Worm (Caenorhabditis elegans): ENCODE measurements around the gene mfsd-11.
A peak's percentile ranks its signal among the peaks of the same experiment; 100 is the strongest.

Gene mfsd-11

DNA sequence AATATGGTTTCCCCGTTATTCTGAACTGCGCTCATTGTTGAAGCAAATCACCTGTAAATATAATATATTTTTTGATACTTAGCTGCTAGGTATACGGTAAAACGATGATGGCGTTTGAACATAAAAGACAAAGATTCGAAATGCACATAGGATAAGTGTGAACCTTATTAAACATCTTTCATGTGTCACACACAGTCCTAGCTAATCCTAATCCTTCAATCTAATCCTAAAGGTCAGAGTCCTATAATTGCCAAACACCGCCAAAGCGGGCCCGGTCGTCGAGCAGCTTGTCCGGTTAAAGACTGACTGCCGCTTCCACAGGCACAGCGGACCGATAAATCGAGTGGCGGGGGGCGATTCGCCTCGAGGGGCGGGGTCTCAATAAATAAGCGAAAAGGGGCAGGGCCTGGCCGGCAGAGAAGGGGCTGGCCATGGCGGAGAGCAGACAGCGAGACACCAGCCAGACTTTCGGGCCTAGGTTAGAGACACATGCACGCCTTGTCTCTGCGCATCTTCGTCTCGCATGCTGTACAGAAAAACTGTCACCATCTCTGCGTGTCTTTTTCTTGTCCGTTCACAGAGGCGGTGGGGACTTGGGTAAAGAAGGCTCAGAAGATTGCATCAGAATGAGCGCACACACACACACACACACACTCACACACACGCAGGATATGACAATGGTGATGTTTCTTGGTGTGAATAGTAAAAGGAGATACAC lies 17.9 kb upstream of the mfsd-11 start, which contains the start of gene F57G12.1 (continued):
- TF ChIP-seq F37D6.2 (tag; optimal IDR thresholded peaks at IDR 0.05) (no peak), mes-2 (tag; optimal IDR thresholded peaks at IDR 0.05; ENCODE audit: poor library complexity, severe bottlenecking) (peak; percentile 67), Y5F2A.4 (GFP tag; optimal IDR thresholded peaks at IDR 0.05) (no peak)

DNA sequence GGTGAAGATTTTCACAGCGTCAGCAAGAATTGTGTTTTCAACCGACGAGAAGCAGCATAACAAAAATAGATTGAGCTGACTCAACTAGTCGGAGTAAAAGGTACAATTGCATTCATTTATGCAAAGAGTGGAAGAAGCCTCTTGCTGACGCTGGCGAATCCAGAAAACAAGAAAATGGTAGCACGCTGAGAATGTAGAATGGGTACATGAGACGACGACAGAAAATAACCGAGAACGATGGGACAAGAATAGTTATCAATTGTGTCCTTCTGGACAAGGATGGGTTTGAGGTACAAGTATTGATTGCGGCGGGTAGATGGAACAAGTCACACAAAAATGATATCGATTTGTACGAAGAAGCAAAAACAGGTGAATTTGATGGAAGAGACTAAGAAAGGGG lies 15.5 kb upstream of the mfsd-11 start:
- TF ChIP-seq daf-19 (GFP tag; conservative IDR thresholded peaks at IDR 0.05) (no peak), gei-8 (GFP tag; optimal IDR thresholded peaks at IDR 0.05) (peak; percentile 21), daf-16 (GFP tag; optimal IDR thresholded peaks at IDR 0.05) (no peak), daf-16 (tag; optimal IDR thresholded peaks at IDR 0.05) (no peak), nhr-10 (tag; optimal IDR thresholded peaks at IDR 0.05) (no peak), nhr-25 (tag; optimal IDR thresholded peaks at IDR 0.05; ENCODE audit: borderline replicate concordance, insufficient read depth) (peak; percentile 5), cey-2 (tag; optimal IDR thresholded peaks at IDR 0.05; ENCODE audit: borderline replicate concordance, insufficient read depth) (no peak), T26A8.4 (GFP tag; IDR thresholded peaks at IDR 0.05) (0 out of 2 replicates have a peak, but pooled peaks have one; percentile 16), snpc-1.2 (GFP tag; IDR thresholded peaks at IDR 0.05) (no peak), dmd-8 (GFP tag; IDR thresholded peaks at IDR 0.05) (no peak), fos-1 (tag; optimal IDR thresholded peaks at IDR 0.05) (no peak)

DNA sequence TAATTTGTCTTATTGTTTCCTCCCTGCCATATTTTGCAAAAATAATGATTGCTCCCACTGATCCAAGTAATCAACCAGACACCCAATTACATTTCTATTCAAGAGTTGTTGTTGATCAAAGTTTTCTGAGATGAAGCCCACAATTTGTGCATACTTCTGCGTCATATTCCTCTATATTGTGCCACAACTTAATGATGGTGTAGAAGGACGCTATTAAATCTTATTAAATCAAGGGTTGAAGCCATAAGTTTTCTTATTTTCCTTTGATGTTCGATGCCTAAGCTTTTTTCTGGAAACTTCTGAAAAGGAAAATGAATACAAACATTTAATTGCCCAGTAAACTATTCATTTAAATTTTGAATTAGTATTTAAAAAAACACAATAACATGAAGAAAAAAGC lies 14.9 kb upstream of the mfsd-11 start:
- no peak for TF ChIP-seq nhr-11 (tag; optimal IDR thresholded peaks at IDR 0.05)
- TF ChIP-seq zfp-3 (GFP tag; conservative IDR thresholded peaks at IDR 0.05) = 0 out of 2 replicates have a peak, but pooled peaks have one; percentile 25
- TF ChIP-seq aha-1 (tag) = peak; percentile 98

DNA sequence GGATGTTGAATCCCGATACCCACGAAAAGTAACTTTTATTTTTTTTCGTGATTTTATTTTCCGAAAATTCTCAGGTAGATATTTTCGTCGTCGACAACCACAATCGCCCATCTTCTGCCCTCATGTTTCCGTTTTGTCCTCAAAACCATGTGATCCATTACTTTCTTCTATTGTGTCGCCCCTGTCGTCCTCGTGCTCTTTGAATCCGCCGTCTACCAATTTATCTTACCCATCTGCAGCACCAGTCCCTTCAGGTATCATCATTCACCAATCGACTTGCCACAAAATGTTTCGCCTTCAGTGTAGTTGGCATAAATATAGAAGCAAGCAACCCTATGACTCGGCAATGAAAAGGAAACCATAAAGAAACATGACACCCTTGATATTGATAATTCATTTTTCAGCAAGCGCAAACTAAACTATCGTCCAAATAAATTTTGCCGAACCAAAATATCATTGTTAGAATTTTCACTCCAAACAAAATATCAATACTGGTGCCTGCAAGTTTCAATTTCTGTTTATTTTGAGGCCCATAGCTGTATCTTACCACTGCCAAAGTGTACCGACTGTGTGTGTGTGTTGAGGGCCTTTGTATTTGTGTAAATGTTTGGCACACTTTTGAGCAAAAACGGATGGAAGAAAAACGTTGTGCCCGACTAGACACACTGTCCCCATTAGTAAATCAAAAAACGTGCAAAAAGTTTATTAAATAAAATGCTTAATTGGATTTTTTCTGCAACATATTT lies 13.9 kb upstream of the mfsd-11 start:
- no peak for TF ChIP-seq set-16 (GFP tag; IDR thresholded peaks at IDR 0.05)
- no peak for TF ChIP-seq nhr-41 (GFP tag; IDR thresholded peaks at IDR 0.05)
- peak; percentile 71 for TF ChIP-seq hlh-30 (tag; optimal IDR thresholded peaks at IDR 0.05; ENCODE audit: insufficient read depth)
- TF ChIP-seq spr-1 (tag; optimal IDR thresholded peaks at IDR 0.05) = no peak
- peak in 1 of 2 experiments; percentile 72 for TF ChIP-seq unc-62 (GFP tag; optimal IDR thresholded peaks at IDR 0.05 in 1 of 2)
- no peak for TF ChIP-seq unc-62 (tag; optimal IDR thresholded peaks at IDR 0.05)
- TF ChIP-seq zip-11 (GFP tag; IDR thresholded peaks at IDR 0.05) = no peak
- TF ChIP-seq mes-2 (tag; optimal IDR thresholded peaks at IDR 0.05; ENCODE audit: poor library complexity, severe bottlenecking) = no peak
- no peak for TF ChIP-seq nhr-102 (tag; optimal IDR thresholded peaks at IDR 0.05)
- TF ChIP-seq daf-8 (GFP tag; IDR thresholded peaks at IDR 0.05) = no peak
- TF ChIP-seq zag-1 (tag; optimal IDR thresholded peaks at IDR 0.05) = no peak
- no peak for TF ChIP-seq mep-1 (tag; optimal IDR thresholded peaks at IDR 0.05)

DNA sequence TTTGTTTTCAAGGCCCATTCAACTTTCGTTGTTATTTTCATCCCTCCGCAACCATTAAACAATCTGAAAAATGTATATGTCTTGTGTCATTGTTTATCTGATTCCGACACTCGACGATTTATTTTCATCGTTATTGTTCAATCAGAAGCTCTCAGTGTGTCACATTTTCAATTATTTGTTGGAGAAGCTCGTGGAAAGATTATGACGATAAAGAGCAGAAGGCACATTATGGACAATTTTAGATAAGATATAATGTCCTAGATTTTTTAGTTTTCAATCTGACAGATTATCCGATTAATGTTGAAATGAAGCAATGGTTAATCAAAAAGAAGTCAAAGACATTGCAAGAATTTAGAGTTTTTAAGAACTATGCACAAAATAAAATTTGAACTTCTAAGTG lies 11.0 kb upstream of the mfsd-11 start:
- TF ChIP-seq unc-62 (GFP tag; optimal IDR thresholded peaks at IDR 0.05 in 1 of 2) (peak in 1 of 2 experiments; percentile 52), unc-62 (tag; optimal IDR thresholded peaks at IDR 0.05) (no peak), attf-4 (tag; optimal IDR thresholded peaks at IDR 0.05) (no peak), lin-38 (GFP tag; IDR thresholded peaks at IDR 0.05) (no peak), hlh-30 (tag; optimal IDR thresholded peaks at IDR 0.05; ENCODE audit: insufficient read depth) (no peak), skn-1 (tag; optimal IDR thresholded peaks at IDR 0.05) (no peak), mdt-29 (GFP tag; IDR thresholded peaks at IDR 0.05) (no peak), rbr-2 (tag; optimal IDR thresholded peaks at IDR 0.05) (no peak), mdl-1 (tag; optimal IDR thresholded peaks at IDR 0.05) (no peak)

Measured in whole organism, L4 larva.